Fruit fly (Drosophila melanogaster): ENCODE data around the gene CG10725.

Gene CG10725

DNA sequence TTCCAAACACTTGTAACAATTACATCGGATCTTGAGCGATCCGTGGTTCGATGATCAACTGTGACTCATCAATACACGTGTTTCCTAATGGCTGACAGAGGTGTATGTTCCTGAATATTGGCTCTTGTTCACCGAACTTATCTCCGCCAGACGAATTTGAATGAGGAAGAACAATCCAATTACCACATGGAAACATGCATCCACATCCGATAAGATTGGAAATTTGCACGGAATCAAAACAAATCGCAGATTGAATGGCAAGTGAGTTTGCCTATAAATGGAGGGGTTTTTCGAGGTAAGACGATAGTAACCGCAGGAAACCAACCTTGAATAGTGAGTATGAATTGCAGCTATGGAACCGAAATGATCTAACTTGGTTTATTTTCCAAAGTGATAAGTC lies at the start of gene CG10725:
Gene CG10725, plus strand, starts transcription at position 301 of the 400 bp plus-strand sequence.
- no peak for TF ChIP-seq CG17801 (GFP tag; optimal IDR thresholded peaks at IDR 0.05; ENCODE audit: partially characterized antibody)

DNA sequence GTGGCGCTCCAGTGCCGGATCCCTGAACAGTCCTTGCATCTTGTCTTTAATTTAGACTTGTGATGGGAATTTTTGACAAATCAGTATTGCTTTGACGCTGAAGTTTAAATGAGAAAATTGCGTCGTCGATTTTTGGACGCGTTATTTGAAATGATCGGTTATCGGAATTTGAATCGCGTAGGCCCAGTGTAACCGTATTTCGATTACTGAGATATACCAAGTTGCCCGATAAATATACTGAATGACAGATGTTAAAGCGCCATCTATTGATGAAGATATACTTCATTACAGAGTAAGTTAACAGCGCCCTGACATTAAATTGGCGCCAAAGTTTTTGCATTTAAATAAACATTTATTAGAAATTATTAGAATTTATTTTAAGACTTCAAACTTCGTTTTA lies 47.9 kb upstream of the CG10725 start, which contains the start of gene Poc1:
Gene Poc1, minus strand, starts transcription at position 173 of the 400 bp plus-strand sequence.
- TF ChIP-seq CG17801 (GFP tag; optimal IDR thresholded peaks at IDR 0.05; ENCODE audit: partially characterized antibody), result no peak

DNA sequence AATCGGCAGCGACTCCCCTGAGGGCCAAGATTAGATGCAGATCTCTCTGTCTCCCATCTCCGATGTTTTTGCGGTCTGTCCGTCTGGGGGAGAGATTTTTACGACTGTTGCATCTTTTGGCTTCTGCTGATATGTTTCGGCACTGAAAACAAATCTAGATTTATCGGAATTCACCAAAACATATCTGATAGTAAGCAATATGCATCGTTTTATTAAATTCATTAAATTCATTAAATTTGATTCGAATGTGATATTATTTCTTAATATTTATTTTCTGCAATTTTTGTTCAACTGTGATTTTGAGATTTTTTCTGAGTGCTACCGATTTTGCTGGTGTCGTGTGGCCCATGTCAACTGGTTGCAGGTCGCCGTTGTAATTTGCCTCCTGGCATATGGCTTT lies 44.2 kb upstream of the CG10725 start:
- no peak for TF ChIP-seq CG17801 (GFP tag; optimal IDR thresholded peaks at IDR 0.05; ENCODE audit: partially characterized antibody)

DNA sequence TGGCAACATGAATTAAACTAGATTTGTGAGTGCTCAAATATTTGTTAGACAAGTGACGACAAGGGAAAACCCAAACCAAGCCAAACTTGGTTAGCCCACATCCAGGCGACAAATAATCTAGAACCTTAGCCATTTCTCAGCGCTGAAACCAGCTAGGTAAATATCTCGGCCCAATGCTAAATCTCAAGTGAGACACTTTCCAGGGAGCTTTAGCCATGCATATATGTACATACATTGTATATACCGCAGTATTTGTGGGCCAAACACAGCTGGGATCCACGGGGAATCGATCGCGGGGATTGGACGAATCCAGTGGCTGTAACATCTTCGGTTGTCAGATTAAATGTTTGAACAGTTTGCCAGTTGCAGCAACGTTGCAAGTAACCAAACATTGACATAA lies 40.1 kb upstream of the CG10725 start:
- TF ChIP-seq CG17801 (GFP tag; optimal IDR thresholded peaks at IDR 0.05; ENCODE audit: partially characterized antibody), result no peak

DNA sequence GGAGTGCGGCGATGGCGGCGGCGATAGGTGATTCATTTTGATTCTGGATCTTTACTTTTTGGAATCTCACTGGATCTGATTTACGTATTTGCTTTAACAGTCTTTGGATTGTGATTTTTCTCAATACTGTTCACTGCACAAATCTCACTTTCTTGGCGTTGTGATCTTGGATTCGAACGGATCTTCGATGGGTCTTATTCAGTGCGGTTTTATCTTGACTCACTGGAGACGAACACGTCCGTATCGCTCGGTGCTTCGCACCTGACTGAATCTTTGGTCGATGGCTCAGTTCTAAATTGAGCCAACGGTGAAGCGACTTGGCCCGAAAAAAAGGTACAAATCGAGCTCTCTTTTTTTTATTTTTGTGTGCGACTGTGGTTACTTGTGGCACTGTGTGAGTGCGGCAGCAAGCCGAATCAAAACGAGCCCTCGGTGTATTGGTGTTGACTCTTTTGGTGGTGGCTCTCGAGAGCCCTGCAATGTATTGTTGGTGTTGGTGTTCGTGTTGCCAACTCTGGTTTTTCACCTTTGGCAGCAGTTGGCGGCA lies 36.8 kb upstream of the CG10725 start, which contains the start of gene sens:
Gene sens, minus strand, starts transcription at position 254 of the 547 bp plus-strand sequence.
- TF ChIP-seq CG17801 (GFP tag; optimal IDR thresholded peaks at IDR 0.05; ENCODE audit: partially characterized antibody), result no peak

DNA sequence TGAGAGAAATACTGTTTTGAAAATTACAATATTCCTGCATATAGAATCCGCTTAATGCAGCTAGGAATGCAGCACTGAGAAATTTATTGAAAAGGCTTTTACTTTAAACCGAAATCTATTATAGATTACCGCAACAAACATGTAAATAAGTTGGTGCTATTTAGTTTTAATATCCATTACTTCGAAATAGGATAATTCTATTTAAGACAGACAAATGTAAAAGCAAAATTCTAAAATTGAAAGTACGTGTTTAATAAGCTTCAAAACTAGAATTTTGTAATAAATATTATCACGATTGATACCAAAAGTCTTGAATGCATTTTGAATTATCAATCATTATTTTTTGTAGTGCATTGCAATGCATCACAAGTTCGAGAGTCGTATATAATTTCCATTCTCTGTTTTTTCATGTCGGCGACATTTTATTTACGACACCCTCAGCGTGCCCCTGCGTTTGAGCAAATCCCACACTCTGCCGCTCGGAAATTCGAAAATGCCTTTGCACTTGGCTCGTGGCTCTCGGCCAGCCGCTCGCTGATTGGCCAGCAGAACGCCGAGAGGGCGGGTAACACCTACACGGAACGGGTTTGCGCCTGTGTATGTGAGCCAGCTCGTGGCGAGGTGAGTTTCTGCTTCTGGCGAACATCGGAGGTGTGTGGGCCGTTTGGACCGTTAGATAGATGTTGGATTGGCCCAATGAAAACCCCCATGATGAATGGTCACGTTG lies 34.5 kb upstream of the CG10725 start:
- no peak for TF ChIP-seq CG17801 (GFP tag; optimal IDR thresholded peaks at IDR 0.05; ENCODE audit: partially characterized antibody)

DNA sequence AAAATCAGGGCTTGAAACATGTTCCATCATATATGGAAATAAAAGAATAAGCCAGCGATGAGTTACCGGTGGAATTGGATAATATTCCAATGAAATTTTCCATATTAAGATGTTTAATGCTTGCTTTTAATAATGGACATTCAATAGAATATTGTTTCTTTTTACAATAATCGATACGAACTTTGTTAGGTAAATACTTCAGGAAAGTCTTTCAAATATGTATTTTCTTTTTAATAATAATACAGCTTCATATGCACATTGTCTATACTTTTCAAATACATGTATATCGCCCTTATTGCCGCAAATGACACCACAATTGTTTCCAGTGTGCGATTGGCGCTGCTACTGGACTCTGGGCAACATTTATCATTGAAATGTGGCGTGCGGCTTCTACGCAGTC lies 30.9 kb upstream of the CG10725 start:
- no peak for TF ChIP-seq CG17801 (GFP tag; optimal IDR thresholded peaks at IDR 0.05; ENCODE audit: partially characterized antibody)

DNA sequence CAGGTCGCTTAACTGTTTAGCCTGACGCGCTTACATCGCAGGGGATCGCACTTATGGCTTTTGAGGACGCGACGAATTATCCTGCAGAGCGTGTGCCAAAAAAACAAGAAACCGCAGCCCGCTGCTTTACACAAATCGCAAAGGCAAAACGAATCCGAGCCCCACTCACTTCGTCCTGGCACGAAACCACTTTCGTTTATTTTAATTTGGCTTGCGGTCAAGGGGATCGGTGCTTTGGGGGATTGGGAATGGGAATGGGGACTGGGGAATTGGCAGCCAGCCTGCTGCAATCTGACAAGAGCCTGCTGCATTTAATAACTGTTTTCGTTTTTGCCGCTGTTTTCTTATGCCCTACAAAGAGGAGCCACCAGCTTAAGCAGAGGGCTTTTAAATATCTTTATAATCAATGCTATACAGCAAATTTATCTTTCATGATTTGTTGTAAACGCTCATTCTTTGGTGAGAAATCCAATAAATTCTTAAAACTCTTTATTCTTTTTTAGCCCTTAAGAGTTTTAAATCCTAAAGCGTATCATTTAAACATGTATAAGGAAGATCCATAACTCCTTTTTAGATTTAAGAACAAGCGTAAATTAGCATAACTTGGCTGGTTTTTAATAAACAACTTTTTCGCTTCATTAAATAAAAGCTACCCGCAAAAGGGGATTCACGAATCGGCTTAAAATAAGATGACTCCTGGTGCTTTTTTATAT lies 27.8 kb upstream of the CG10725 start:
- no peak for TF ChIP-seq CG17801 (GFP tag; optimal IDR thresholded peaks at IDR 0.05; ENCODE audit: partially characterized antibody)

DNA sequence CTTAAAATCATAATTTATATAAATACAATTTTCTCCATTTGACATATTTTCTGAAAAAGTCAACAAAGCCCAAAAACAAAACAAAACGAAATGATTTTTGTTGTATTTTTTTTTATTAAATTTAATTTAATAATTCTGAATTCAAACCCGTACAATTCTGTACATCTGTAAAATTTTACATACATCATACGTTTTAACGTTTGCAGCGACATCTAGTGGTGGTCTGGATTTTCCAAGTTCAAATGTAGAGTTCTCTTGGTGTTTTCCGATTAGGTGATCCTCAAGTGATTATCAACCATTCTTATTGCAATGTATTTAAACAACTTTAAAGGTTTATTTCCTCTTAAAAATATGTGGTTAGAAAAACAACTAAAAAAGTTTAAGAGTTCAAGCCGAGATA lies 26.8 kb upstream of the CG10725 start:
- no peak for TF ChIP-seq CG17801 (GFP tag; optimal IDR thresholded peaks at IDR 0.05; ENCODE audit: partially characterized antibody)

DNA sequence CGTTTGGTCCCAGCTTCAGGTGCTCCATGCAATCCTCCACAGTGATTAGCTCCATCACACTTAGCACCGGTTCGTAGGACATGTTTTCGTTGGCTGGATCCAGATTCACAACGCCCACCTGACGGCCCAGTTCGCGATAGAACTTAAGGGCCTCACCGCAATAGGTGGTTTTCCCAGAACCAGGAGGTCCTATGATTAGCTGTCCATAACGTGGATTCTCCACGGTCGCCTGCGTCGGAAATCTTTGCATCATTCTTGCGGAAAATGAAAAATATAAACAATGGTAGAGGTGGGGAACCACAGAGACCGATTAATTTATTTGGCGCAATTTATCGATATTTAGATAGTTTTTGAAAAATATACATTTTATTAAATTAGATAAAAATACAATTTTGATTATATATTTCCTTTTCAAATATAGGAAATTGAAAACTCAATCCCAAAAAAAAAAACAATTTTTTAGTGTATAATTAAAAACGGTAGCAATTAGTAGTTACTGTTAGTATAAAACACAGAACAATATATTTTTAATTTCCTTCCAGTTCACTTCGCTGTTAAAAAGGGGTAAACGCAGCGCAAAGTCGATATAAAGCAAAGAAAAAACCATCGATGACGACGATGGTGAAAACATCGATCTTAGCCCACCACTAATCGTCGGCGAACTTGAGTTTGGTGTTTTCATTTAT lies 25.4 kb upstream of the CG10725 start, which contains the start of the genes CG10222 and flr:
Gene CG10222, minus strand, starts transcription at position 254 of the 686 bp plus-strand sequence.
Gene flr, plus strand, starts transcription at position 644 of the 686 bp plus-strand sequence.
- TF ChIP-seq CG17801 (GFP tag; optimal IDR thresholded peaks at IDR 0.05; ENCODE audit: partially characterized antibody), result no peak

DNA sequence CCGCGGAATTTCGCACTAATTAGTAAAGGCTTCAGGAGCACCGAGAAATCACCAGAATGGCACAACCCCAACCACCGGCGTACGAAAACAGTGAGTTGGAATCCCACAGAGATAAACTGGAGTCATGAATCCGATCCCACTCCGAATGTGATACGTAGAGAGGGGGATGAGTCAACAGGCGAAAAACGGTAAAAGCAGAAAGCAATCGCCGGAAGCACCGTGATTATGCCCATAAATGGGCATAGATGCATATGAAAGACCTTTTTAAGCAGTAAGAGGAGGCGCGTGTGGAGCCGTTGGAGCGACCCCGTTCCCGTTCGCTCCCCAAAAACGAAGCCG lies 24.9 kb upstream of the CG10725 start:
- TF ChIP-seq CG17801 (GFP tag; optimal IDR thresholded peaks at IDR 0.05; ENCODE audit: partially characterized antibody), result no peak

DNA sequence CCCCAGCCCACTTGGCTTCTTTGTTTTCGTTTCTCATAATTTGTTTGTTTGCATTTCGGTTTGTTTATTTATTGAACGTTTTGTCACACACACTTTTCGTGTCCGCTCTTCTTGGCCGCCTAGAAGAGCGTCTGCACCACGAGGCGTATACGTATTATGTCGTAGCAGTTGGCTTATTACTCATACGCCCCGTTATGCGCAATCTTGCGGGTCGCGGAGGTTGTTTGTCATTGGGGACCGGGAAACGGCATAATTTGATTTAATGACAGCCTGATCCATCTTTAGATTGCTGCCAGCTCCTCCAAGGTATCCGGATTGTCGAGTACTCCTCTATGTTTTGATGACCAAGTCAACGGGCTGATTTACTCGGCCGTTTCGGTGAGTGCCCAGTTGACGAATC lies 17.5 kb upstream of the CG10725 start:
- TF ChIP-seq CG17801 (GFP tag; optimal IDR thresholded peaks at IDR 0.05; ENCODE audit: partially characterized antibody), result no peak

DNA sequence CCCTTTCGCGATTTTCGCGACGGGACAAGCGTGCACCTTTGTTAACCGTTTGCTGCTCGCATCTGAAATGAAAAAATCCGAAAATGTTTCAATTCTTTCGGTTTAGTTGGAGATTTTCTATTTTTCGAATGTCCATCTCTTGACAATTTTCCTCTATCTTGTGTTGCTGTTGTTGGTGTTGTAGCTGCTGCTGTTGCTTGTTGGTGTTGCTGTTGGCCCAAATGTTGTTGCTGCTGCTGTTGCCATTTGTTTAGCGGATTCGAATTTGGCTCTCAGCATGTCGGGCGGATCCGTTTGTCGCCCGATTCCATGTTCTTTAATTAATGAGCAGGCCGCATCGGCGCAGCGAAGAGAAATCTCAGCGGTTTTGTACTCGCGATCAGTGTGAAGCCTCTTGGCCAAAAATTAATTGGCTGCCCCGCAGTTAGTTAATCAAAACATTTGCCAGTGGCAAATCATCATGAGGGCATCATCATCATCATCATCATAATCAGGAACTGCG lies 15.4 kb upstream of the CG10725 start, which contains the start of gene CG32121:
Gene CG32121, minus strand, starts transcription at position 51 of the 502 bp plus-strand sequence.
- no peak for TF ChIP-seq CG17801 (GFP tag; optimal IDR thresholded peaks at IDR 0.05; ENCODE audit: partially characterized antibody)

DNA sequence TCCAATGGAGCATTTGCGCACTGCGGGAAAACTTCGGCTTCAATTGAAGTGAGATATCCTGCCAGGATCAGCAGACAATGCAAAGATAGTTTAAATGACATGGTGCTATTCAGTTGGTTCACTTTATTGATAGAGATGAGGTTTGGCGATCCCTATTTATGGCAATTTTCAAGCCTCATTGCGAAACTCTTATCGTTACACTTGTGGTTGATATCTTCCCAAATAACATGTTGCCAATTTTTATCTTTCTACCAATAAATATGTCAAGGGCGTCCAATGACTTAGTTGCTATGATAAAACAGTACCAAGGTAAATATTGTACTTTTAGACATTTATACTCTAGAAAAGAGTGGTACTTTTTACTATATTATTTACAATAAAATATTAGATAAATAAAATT lies 13.7 kb upstream of the CG10725 start, which contains the start of gene CG33263:
Gene CG33263, minus strand, starts transcription at position 101 of the 400 bp plus-strand sequence.
- no peak for TF ChIP-seq CG17801 (GFP tag; optimal IDR thresholded peaks at IDR 0.05; ENCODE audit: partially characterized antibody)

DNA sequence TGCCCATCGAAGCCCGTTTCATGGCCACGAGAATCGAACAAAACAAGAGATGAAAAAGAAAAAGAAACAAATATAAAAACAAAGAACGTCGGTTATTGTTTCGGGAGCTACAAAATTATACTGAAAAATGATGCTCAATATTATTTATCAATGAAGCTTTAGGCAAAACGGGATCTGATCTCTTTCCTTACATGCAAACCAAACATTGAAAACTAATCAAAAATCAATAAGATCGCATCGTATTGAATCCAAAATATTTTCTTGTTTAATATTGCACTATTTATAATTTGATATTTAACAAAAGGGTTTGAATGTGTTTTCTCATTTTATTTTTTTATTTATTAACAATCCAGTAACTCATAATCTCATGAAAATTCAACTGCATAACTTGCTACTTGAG lies 12.2 kb upstream of the CG10725 start, which contains the start of gene CG14106:
Gene CG14106, minus strand, starts transcription at position 101 of the 400 bp plus-strand sequence.
- no peak for TF ChIP-seq CG17801 (GFP tag; optimal IDR thresholded peaks at IDR 0.05; ENCODE audit: partially characterized antibody)
